Worm (Caenorhabditis elegans): ENCODE results near the gene ent-2.

DNA sequence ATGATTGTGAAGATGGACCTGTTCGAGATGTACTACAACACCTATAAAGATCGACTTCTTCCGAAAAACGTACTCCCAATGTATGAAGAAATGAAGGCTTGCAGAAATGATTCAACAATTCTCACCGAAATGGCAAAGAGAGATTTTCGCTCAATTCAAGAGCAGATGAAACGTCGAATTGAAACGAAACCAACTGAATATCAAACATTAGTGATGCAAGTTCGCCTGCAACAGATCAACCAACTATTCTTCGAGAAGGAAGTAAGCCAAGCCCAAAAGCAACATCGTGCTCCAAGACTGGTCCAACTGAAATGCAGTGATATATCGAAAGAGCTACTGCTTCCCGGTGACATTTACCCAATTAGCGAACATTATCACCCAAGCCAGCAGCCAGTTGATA lies 8.8 kb downstream of the ent-2 start:
- TF ChIP-seq unc-62 (GFP tag; optimal IDR thresholded peaks at IDR 0.05) (no peak), ztf-11 (tag; optimal IDR thresholded peaks at IDR 0.05) (no peak), F13H6.1 (tag; optimal IDR thresholded peaks at IDR 0.05) (no peak), C34F6.9 (tag; optimal IDR thresholded peaks at IDR 0.05) (no peak), nhr-12 (tag; optimal IDR thresholded peaks at IDR 0.05) (no peak)
